Worm (Caenorhabditis elegans): ENCODE data around the gene Y38E10A.14.

Y38E10A.14 gene

DNA sequence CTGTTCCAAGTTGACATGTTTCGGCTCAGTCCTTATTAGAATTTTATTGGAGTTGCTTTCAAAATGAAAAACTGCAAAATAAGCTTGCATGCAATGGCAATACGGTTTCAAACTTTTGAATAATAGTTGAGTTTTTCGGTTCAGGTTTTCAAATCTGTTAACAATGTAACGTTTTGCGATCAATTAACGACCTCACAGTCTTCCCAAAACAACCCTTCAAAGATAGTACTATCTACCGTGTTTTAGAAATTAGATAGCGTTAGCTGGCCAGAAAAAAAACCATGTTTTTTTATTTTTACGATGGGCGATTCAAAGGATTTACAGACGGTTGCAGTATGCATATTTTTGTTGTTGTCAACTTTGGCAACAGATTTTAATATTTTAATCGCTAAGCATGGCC, 6.6 kb upstream of the Y38E10A.14 start, which contains the start of gene Y38E10A.34:
TSS of gene Y38E10A.34 (plus strand) at position 301 of the 400 bp plus-strand sequence.
- TF ChIP-seq tbp1 (GFP tag; optimal IDR thresholded peaks at IDR 0.05) (no peak), bed-1 (GFP tag; IDR thresholded peaks at IDR 0.05) (no peak), pha-4 (tag; optimal IDR thresholded peaks at IDR 0.05) (no peak), snpc-4 (GFP tag; optimal IDR thresholded peaks at IDR 0.05) (no peak), snpc-4 (tag; optimal IDR thresholded peaks at IDR 0.05) (no peak), ceh-40 (GFP tag; IDR thresholded peaks at IDR 0.05) (no peak), ekl-4 (GFP tag; IDR thresholded peaks at IDR 0.05) (no peak), sdz-38 (tag; optimal IDR thresholded peaks at IDR 0.05) (no peak)

DNA sequence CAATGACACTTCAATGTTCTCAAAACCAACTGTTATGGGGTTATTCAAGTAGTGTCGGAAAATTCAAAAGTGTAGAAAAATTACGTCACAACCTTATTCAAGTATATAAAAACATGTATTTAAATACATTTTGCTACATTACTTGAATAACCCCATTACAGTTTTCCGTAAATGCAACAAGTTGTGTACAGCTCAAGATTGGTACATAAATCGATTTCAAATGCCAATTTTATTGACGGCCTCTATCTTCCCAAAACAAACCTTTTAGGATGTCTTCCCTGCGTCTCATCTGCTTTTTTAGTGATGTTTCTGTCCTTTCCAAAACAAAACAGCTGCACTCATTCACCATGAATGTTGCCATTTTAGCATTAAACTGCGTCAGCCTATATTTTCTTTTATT, 5.1 kb upstream of the Y38E10A.14 start, which contains the start of gene Y38E10A.28:
TSS of gene Y38E10A.28 (plus strand) at position 301 of the 400 bp plus-strand sequence.
- TF ChIP-seq tbp1 (GFP tag; optimal IDR thresholded peaks at IDR 0.05) (no peak), pha-4 (tag; optimal IDR thresholded peaks at IDR 0.05) (no peak), ets-4 (GFP tag; optimal IDR thresholded peaks at IDR 0.05) (no peak), zfh-2 (GFP tag; conservative IDR thresholded peaks at IDR 0.05) (no peak), F33H1.4 (GFP tag; IDR thresholded peaks at IDR 0.05) (no peak), snpc-3.4 (tag; optimal IDR thresholded peaks at IDR 0.05) (no peak), aptf-3 (GFP tag; IDR thresholded peaks at IDR 0.05) (no peak), madf-10 (tag; optimal IDR thresholded peaks at IDR 0.05) (no peak), Y67H2A.10 (GFP tag; conservative IDR thresholded peaks at IDR 0.05) (no peak), madf-6 (GFP tag; IDR thresholded peaks at IDR 0.05) (no peak), dpl-1 (GFP tag; optimal IDR thresholded peaks at IDR 0.05) (no peak), dox-1 (GFP tag; IDR thresholded peaks at IDR 0.05) (no peak), ama-1 (optimal IDR thresholded peaks at IDR 0.05) (no peak), ama-1 (GFP tag; optimal IDR thresholded peaks at IDR 0.05) (no peak), pbrm-1 (GFP tag; IDR thresholded peaks at IDR 0.05) (no peak), hsf-1 (GFP tag; IDR thresholded peaks at IDR 0.05) (no peak), ceh-91 (GFP tag; IDR thresholded peaks at IDR 0.05) (no peak), F49E8.2 (tag; optimal IDR thresholded peaks at IDR 0.05; ENCODE audit: insufficient read depth) (no peak)

ce11 chrII:12628566-12628965, 4.2 kb upstream of the Y38E10A.14 start, which contains the start of gene nspe-5:
Gene nspe-5, plus strand, starts transcription at chrII:12628866.
- no peak for TF ChIP-seq pbrm-1 (GFP tag; IDR thresholded peaks at IDR 0.05)
- no peak for TF ChIP-seq lsy-27 (tag; optimal IDR thresholded peaks at IDR 0.05; ENCODE audit: borderline replicate concordance, insufficient read depth)
- TF ChIP-seq hlh-26 (GFP tag; conservative IDR thresholded peaks at IDR 0.05): no peak
- TF ChIP-seq nhr-90 (tag; optimal IDR thresholded peaks at IDR 0.05): no peak
- TF ChIP-seq lin-40 (tag; optimal IDR thresholded peaks at IDR 0.05): no peak
- TF ChIP-seq aptf-2 (GFP tag; conservative IDR thresholded peaks at IDR 0.05): no peak
- TF ChIP-seq gei-17 (GFP tag; optimal IDR thresholded peaks at IDR 0.05): no peak
- no peak for TF ChIP-seq ztf-25 (GFP tag; IDR thresholded peaks at IDR 0.05)
- TF ChIP-seq T07F8.4 (tag; optimal IDR thresholded peaks at IDR 0.05): no peak
- no peak for TF ChIP-seq madf-3 (GFP tag; IDR thresholded peaks at IDR 0.05)
- TF ChIP-seq zfh-2 (GFP tag; conservative IDR thresholded peaks at IDR 0.05): no peak
- no peak for TF ChIP-seq F57A8.1 (GFP tag; optimal IDR thresholded peaks at IDR 0.05)
- TF ChIP-seq ceh-79 (tag; optimal IDR thresholded peaks at IDR 0.05): no peak
- TF ChIP-seq nfya-2 (GFP tag; IDR thresholded peaks at IDR 0.05): no peak
- TF ChIP-seq nfya-1 (tag; optimal IDR thresholded peaks at IDR 0.05; ENCODE audit: borderline replicate concordance, insufficient read depth): no peak
- TF ChIP-seq F39B2.1 (GFP tag; IDR thresholded peaks at IDR 0.05): no peak
- TF ChIP-seq mxl-1 (tag; optimal IDR thresholded peaks at IDR 0.05): no peak

Data from whole organism, young adult.